Worm (Caenorhabditis elegans) whole organism, early embryonic: Measurements from ENCODE around the gene Y51H4A.8.
"Not testable (repeated sequence)": the region's sequence is repeated elsewhere in the genome, so short reads cannot be mapped to it uniquely, and the experiment has no call there.

Source experiments
- ama-1 ChIP-seq: fragments of 150-350 bp; optimal IDR thresholded peaks from 2 replicates; lab custom pipeline; 2014
- scrt-1 ChIP-seq: fragments of 200-800 bp; sonication (Bioruptor generic); IDR thresholded peaks from 2 replicates; pipeline ENCODE4 v1.3.6; 2022; ENCODE audit warnings: missing genetic modification characterization, missing compliant biosample characterization
- tbx-11 ChIP-seq: fragments of 200-800 bp; sonication (Bioruptor generic); IDR thresholded peaks from 2 replicates; pipeline ENCODE4 v1.3.6; 2022; ENCODE audit warnings: missing genetic modification characterization, missing compliant biosample characterization

DNA sequence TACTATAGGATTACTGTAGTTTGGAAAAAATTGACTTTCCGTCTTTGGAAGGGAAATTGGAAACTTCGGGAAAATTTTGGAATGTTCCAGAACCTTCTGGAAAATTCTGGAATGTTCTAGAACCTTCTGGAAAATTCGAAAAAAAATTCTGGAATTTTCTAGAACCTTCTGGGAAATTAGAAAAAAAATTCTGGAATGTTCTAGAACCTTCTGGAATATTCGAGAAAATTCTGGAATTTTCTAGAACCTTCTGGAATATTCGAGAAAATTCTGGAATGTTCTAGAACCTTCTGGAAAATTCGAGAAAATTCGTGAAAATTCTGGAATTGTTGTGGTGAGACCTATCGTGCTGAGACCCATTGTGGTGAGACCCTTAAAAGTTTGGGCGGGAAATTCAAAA lies 36.8 kb upstream of the Y51H4A.8 start:
- not testable (repeated sequence) for TF ChIP-seq tbx-11; ama-1 (lab: Kevin White, UChicago); scrt-1 (GFP tag; lab: Robert Waterston, UW)
